Fruit fly (Drosophila melanogaster): ENCODE measurements around the gene Fadd.

The Fadd gene

DNA sequence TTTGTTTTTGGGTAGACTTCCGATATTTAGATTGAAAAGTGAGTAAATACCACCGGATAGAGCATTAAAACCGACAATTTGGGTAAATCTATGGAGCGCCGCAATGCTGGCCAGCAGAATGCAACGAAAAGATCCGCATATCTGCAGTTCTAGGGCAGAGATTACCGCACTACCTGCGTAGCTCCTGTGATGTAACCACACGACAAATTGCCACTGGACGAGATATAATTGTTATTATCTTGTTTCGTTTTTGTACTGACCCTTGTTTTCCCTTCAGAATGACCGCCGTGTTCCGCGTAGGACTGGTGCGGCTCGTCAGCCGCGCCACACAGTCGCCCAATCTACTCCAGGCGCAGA is 6.5 kb upstream of the Fadd start (continued):
- TF ChIP-seq CkIIα-i1 (GFP tag; IDR thresholded peaks at IDR 0.05) (no peak), CG13287 (GFP tag; IDR thresholded peaks at IDR 0.05; ENCODE audit: partially characterized antibody) (0 out of 2 replicates have a peak, but pooled peaks have one; percentile 2), grn (GFP tag; optimal IDR thresholded peaks at IDR 0.05) (no peak), D19B (GFP tag; optimal IDR thresholded peaks at IDR 0.05) (no peak), tx (GFP tag; optimal IDR thresholded peaks at IDR 0.05) (no peak), CG4424 (GFP tag; optimal IDR thresholded peaks at IDR 0.05) (no peak), CG3163 (GFP tag; optimal IDR thresholded peaks at IDR 0.05) (no peak), wor (GFP tag; IDR thresholded peaks at IDR 0.05) (no peak), CG10147 (GFP tag; optimal IDR thresholded peaks at IDR 0.05) (no peak), caup (GFP tag; optimal IDR thresholded peaks at IDR 0.05; ENCODE audit: severe bottlenecking) (no peak), CG8089 (GFP tag; optimal IDR thresholded peaks at IDR 0.05) (no peak), so (GFP tag; IDR thresholded peaks at IDR 0.05) (no peak), CG7987 (GFP tag; optimal IDR thresholded peaks at IDR 0.05) (no peak), mld (GFP tag; IDR thresholded peaks at IDR 0.05; ENCODE audit: partially characterized antibody) (0 out of 3 replicates have a peak, but pooled peaks have one; percentile 37), MESR4 (GFP tag; optimal IDR thresholded peaks at IDR 0.05) (peak; percentile 73), CG1602 (GFP tag; optimal IDR thresholded peaks at IDR 0.05) (no peak), lab (GFP tag; optimal IDR thresholded peaks at IDR 0.05) (no peak), Pdp1 (GFP tag; optimal IDR thresholded peaks at IDR 0.05) (peak in 1 of 2 experiments; percentile 97), ind (GFP tag; optimal IDR thresholded peaks at IDR 0.05) (no peak), CG34224 (GFP tag; IDR thresholded peaks at IDR 0.05; ENCODE audit: partially characterized antibody) (0 out of 3 replicates have a peak, but pooled peaks have one; percentile 7), CG15514 (GFP tag; optimal IDR thresholded peaks at IDR 0.05) (no peak), Doc3 (GFP tag; IDR thresholded peaks at IDR 0.05; ENCODE audit: partially characterized antibody) (no peak)

dm6 chr3R:22031738-22032137 is 2.5 kb upstream of the Fadd start, which contains the start of gene CG13409:
TSS of gene CG13409 (minus strand) at chr3R:22031900.
- TF ChIP-seq dmrt11E (tag; optimal IDR thresholded peaks at IDR 0.05): no peak
- TF ChIP-seq tio (GFP tag; optimal IDR thresholded peaks at IDR 0.05): no peak
- TF ChIP-seq ewg (GFP tag; optimal IDR thresholded peaks at IDR 0.05): peak; percentile 78
- TF ChIP-seq onecut (GFP tag; IDR thresholded peaks at IDR 0.05): peak; percentile 97
- peak; percentile 21; the same call in 1 of the 2 replicates for TF ChIP-seq MBD-R2 (GFP tag; IDR thresholded peaks at IDR 0.05)
- peak; percentile 10 for TF ChIP-seq MESR4 (GFP tag; optimal IDR thresholded peaks at IDR 0.05)
- no peak for TF ChIP-seq zf30C (GFP tag; optimal IDR thresholded peaks at IDR 0.05)

DNA sequence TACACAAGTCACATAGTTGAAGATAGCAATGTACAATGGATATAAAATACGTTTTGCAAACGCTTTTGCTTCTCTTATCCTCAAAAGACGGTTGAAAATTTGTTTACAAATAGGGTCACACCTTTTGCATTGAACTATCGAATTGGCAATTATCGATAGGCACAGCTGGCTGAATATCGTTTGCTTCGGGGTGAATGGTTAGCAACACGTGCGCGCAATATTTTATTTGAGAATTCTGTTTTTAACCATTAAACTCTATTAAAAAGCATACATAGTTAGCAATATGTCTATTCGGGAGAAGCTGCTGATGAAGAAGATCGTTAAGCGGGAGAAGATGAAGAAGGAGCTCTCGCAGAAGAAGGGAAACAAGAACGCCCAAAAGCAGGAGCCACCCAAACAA is 1.3 kb downstream of the Fadd start:
- TF ChIP-seq sens-2 (GFP tag; IDR thresholded peaks at IDR 0.05) (no peak), Atf-2 (GFP tag; optimal IDR thresholded peaks at IDR 0.05) (no peak), gt (GFP tag; IDR thresholded peaks at IDR 0.05) (no peak), CG11247 (GFP tag; IDR thresholded peaks at IDR 0.05) (no peak), CoRest (tag; optimal IDR thresholded peaks at IDR 0.05) (no peak), CG12942 (GFP tag; optimal IDR thresholded peaks at IDR 0.05) (no peak), MTF-1 (GFP tag; optimal IDR thresholded peaks at IDR 0.05; ENCODE audit: borderline replicate concordance) (no peak), CG2120 (GFP tag; optimal IDR thresholded peaks at IDR 0.05) (no peak), CG12744 (GFP tag; optimal IDR thresholded peaks at IDR 0.05) (no peak), CG2712 (tag; optimal IDR thresholded peaks at IDR 0.05) (no peak), hbn (GFP tag; IDR thresholded peaks at IDR 0.05; ENCODE audit: partially characterized antibody) (peak; percentile 73), zen (tag; optimal IDR thresholded peaks at IDR 0.05) (peak; percentile 4), Doc3 (GFP tag; IDR thresholded peaks at IDR 0.05; ENCODE audit: partially characterized antibody) (peak; percentile 72), CG11696 (GFP tag; IDR thresholded peaks at IDR 0.05) (no peak), CG3838 (GFP tag; optimal IDR thresholded peaks at IDR 0.05) (no peak), CG32767 (GFP tag; IDR thresholded peaks at IDR 0.05) (no peak), croc (GFP tag; conservative IDR thresholded peaks at IDR 0.05) (no peak), gro (GFP tag; optimal IDR thresholded peaks at IDR 0.05) (no peak), Side (GFP tag; optimal IDR thresholded peaks at IDR 0.05) (no peak), slou (GFP tag; optimal IDR thresholded peaks at IDR 0.05) (no peak), CG15696 (tag; optimal IDR thresholded peaks at IDR 0.05) (no peak), Mad (GFP tag; optimal IDR thresholded peaks at IDR 0.05) (no peak)

Data from whole organism, embryonic.